Fruit fly (Drosophila melanogaster): ENCODE data around the gene CG42564.

- TF ChIP-seq ttk (optimal IDR thresholded peaks at IDR 0.05) (no peak), psq (optimal IDR thresholded peaks at IDR 0.05) (no peak), Myc (optimal IDR thresholded peaks at IDR 0.05) (no peak), Sin3A (optimal IDR thresholded peaks at IDR 0.05) (no peak), h (optimal IDR thresholded peaks at IDR 0.05) (no peak), insv (optimal IDR thresholded peaks at IDR 0.05) (no peak)
Measured at dm6 chr3R:6409153-6409571, 34.9 kb downstream of the CG42564 start.
